3 fruit fly cellular contexts compared by ENCODE assay signal in genomic region chrX:12035207-12035606, dm6.
TF ChIP-seq lines count a peak whose summit lies in the region.

No protein-coding gene starts in this region.

- peak; percentile 93 for TF ChIP-seq CTCF in whole organism, embryonic (GFP tag; optimal IDR thresholded peaks at IDR 0.05; lab: Kevin White, UChicago)

TF ChIP-seq in whole organism, adult, 20 proteins besides CTCF, POLR2A, EP300 and RAD21:
- TF ChIP-seq cic (GFP tag; optimal IDR thresholded peaks at IDR 0.05; lab: Kevin White, UChicago) (no peak), bab1 (GFP tag; optimal IDR thresholded peaks at IDR 0.05; lab: Kevin White, UChicago) (peak; percentile 47)

TF ChIP-seq in whole organism, embryonic, 481 proteins besides CTCF, POLR2A, EP300 and RAD21:
- no peak for TF ChIP-seq CG17186 (GFP tag; optimal IDR thresholded peaks at IDR 0.05; lab: Kevin White, UChicago)
- no peak for TF ChIP-seq Bdp1 (GFP tag; optimal IDR thresholded peaks at IDR 0.05; lab: Kevin White, UChicago)
- TF ChIP-seq CG1529 (GFP tag; optimal IDR thresholded peaks at IDR 0.05; lab: Kevin White, UChicago) = no peak
- peak; percentile 89 for TF ChIP-seq Dip2 (GFP tag; IDR thresholded peaks at IDR 0.05; lab: Robert Waterston, UW)
- TF ChIP-seq kay (GFP tag; optimal IDR thresholded peaks at IDR 0.05; lab: Kevin White, UChicago) = no peak
- no peak for TF ChIP-seq ssp (GFP tag; IDR thresholded peaks at IDR 0.05; lab: Robert Waterston, UW)
- no peak for TF ChIP-seq B-H2 (GFP tag; optimal IDR thresholded peaks at IDR 0.05; lab: Kevin White, UChicago)
- peak; percentile 2 for TF ChIP-seq stwl (tag; optimal IDR thresholded peaks at IDR 0.05; lab: Kevin White, UChicago)
- TF ChIP-seq Myb (GFP tag; optimal IDR thresholded peaks at IDR 0.05; lab: Kevin White, UChicago) = peak; percentile 1
- no peak for TF ChIP-seq CG18764 (GFP tag; optimal IDR thresholded peaks at IDR 0.05; lab: Kevin White, UChicago)
- peak; percentile 17 for TF ChIP-seq pita (GFP tag; optimal IDR thresholded peaks at IDR 0.05; lab: Kevin White, UChicago)
- TF ChIP-seq gem (tag; optimal IDR thresholded peaks at IDR 0.05; lab: Kevin White, UChicago) = peak; percentile 11
- TF ChIP-seq Med (GFP tag; lab: Kevin White, UChicago) = peak; percentile 7
- TF ChIP-seq insv (GFP tag; optimal IDR thresholded peaks at IDR 0.05; lab: Kevin White, UChicago) = no peak
- no peak for TF ChIP-seq CG4854 (GFP tag; optimal IDR thresholded peaks at IDR 0.05; lab: Kevin White, UChicago)
- TF ChIP-seq ranshi (GFP tag; IDR thresholded peaks at IDR 0.05; lab: Robert Waterston, UW) = no peak
- TF ChIP-seq Dp (GFP tag; optimal IDR thresholded peaks at IDR 0.05; lab: Kevin White, UChicago) = peak; percentile 17
- no peak for TF ChIP-seq Jarid2 (GFP tag; optimal IDR thresholded peaks at IDR 0.05; lab: Kevin White, UChicago)
- no peak for TF ChIP-seq grau (tag; optimal IDR thresholded peaks at IDR 0.05; lab: Kevin White, UChicago)
- no peak for TF ChIP-seq cwo (GFP tag; optimal IDR thresholded peaks at IDR 0.05; lab: Kevin White, UChicago)
- no peak for TF ChIP-seq gro (GFP tag; optimal IDR thresholded peaks at IDR 0.05; lab: Kevin White, UChicago)
- peak; percentile 7 for TF ChIP-seq CG15601 (tag; optimal IDR thresholded peaks at IDR 0.05; lab: Kevin White, UChicago)
- no peak for TF ChIP-seq CG6654 (GFP tag; optimal IDR thresholded peaks at IDR 0.05; lab: Kevin White, UChicago)
- TF ChIP-seq CG9876 (GFP tag; optimal IDR thresholded peaks at IDR 0.05; lab: Kevin White, UChicago) = no peak
- no peak for TF ChIP-seq TFAM (GFP tag; optimal IDR thresholded peaks at IDR 0.05; lab: Kevin White, UChicago)
- no peak for TF ChIP-seq CG30431 (GFP tag; optimal IDR thresholded peaks at IDR 0.05; lab: Kevin White, UChicago)
- TF ChIP-seq Pdp1 (GFP tag; optimal IDR thresholded peaks at IDR 0.05; lab: Kevin White, UChicago) = peak in 1 of 2 experiments; percentile 79
- TF ChIP-seq CG11504 (tag; optimal IDR thresholded peaks at IDR 0.05; lab: Kevin White, UChicago) = peak; percentile 17
- no peak for TF ChIP-seq CG11093 (GFP tag; IDR thresholded peaks at IDR 0.05; lab: Robert Waterston, UW)
- no peak for TF ChIP-seq Dip3 (GFP tag; optimal IDR thresholded peaks at IDR 0.05; lab: Kevin White, UChicago)

TF ChIP-seq in whole organism, wandering third instar larva, 38 proteins besides CTCF, POLR2A, EP300 and RAD21:
- TF ChIP-seq N (GFP tag; optimal IDR thresholded peaks at IDR 0.05; lab: Kevin White, UChicago) = no peak
- TF ChIP-seq Myc (optimal IDR thresholded peaks at IDR 0.05; lab: Kevin White, UChicago) = peak; percentile 51
- peak; percentile 19 for TF ChIP-seq brk (GFP tag; optimal IDR thresholded peaks at IDR 0.05; lab: Kevin White, UChicago)
TF ChIP-seq in whole organism, wandering third instar larva: peak in this region for 2.
